Fruit fly (Drosophila melanogaster): ENCODE measurements around the gene Arl1.
A peak's percentile ranks its signal among the peaks of the same experiment; 100 is the strongest.

Arl1 gene

DNA sequence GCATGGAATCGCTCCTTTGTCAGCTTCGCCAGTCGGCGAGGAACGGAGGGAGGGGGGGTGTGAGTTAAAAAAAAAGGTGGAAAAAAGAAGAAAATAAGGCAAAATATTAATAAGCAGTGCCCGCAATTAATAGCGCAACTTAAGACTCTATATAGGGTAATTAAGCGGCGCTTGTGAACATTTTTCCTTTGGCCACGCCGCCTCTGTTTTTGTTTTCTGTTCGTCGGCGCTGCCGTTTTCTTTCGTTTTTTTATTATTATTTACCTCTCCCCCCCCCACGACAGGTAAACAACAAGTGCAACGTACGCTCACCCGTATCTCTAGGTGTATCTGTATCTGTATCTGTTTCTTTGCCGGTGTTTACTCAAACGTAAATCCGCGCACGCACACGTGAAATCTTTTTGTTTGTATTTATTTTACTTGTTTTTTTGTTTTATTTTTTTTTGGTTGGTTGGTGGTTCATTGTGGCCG is 44.3 kb downstream of the Arl1 start (continued):
- peak; percentile 30 for TF ChIP-seq CHES-1-like (GFP tag; optimal IDR thresholded peaks at IDR 0.05)
- TF ChIP-seq lbe (GFP tag; optimal IDR thresholded peaks at IDR 0.05): no peak
- TF ChIP-seq ab (GFP tag; optimal IDR thresholded peaks at IDR 0.05): no peak
- TF ChIP-seq hkb (optimal IDR thresholded peaks at IDR 0.05): no peak
- no peak; the same call in none of the 2 replicates for TF ChIP-seq hkb (GFP tag; IDR thresholded peaks at IDR 0.05)
- no peak for TF ChIP-seq CG34376 (GFP tag; optimal IDR thresholded peaks at IDR 0.05)
- TF ChIP-seq fu2 (GFP tag; optimal IDR thresholded peaks at IDR 0.05): no peak
- TF ChIP-seq NC2α (GFP tag; optimal IDR thresholded peaks at IDR 0.05): peak; percentile 14
- peak; percentile 60; the same call in 2 of the 3 replicates for TF ChIP-seq ci (GFP tag; IDR thresholded peaks at IDR 0.05)
- peak; percentile 50; the same call in 1 of the 3 replicates for TF ChIP-seq CG11695 (GFP tag; IDR thresholded peaks at IDR 0.05)
- peak; percentile 53 for TF ChIP-seq CG33557 (GFP tag; optimal IDR thresholded peaks at IDR 0.05)
- TF ChIP-seq CG8089 (GFP tag; optimal IDR thresholded peaks at IDR 0.05): peak; percentile 27
- no peak for TF ChIP-seq D19B (GFP tag; optimal IDR thresholded peaks at IDR 0.05)
- no peak for TF ChIP-seq Trl (optimal IDR thresholded peaks at IDR 0.05)
- TF ChIP-seq Trl (GFP tag; optimal IDR thresholded peaks at IDR 0.05): peak; percentile 48
- peak; percentile 15 for TF ChIP-seq org-1 (GFP tag; optimal IDR thresholded peaks at IDR 0.05)
- TF ChIP-seq dpn (GFP tag; optimal IDR thresholded peaks at IDR 0.05): peak in 1 of 2 experiments; percentile 56
- TF ChIP-seq CG16813 (GFP tag; IDR thresholded peaks at IDR 0.05; ENCODE audit: partially characterized antibody): no peak
- no peak for TF ChIP-seq CG7928 (GFP tag; optimal IDR thresholded peaks at IDR 0.05)
- peak in 1 of 3 experiments; percentile 7 for TF ChIP-seq lola (GFP tag; optimal IDR thresholded peaks at IDR 0.05)
- peak; percentile 35 for TF ChIP-seq CG4820 (GFP tag; optimal IDR thresholded peaks at IDR 0.05)
- TF ChIP-seq CG9727 (GFP tag; optimal IDR thresholded peaks at IDR 0.05): peak; percentile 64
- TF ChIP-seq nerfin-1 (tag; optimal IDR thresholded peaks at IDR 0.05): peak; percentile 18
- no peak for TF ChIP-seq gsb-n (tag; optimal IDR thresholded peaks at IDR 0.05)
- peak; percentile 37 for TF ChIP-seq CG4424 (GFP tag; optimal IDR thresholded peaks at IDR 0.05)
- TF ChIP-seq grn (GFP tag; optimal IDR thresholded peaks at IDR 0.05): peak; percentile 72
- peak; percentile 13 for TF ChIP-seq CG3281 (GFP tag; optimal IDR thresholded peaks at IDR 0.05)
- TF ChIP-seq wek (GFP tag; optimal IDR thresholded peaks at IDR 0.05): peak; percentile 12
- TF ChIP-seq CG2678 (tag; optimal IDR thresholded peaks at IDR 0.05): peak; percentile 53
- TF ChIP-seq nmo (GFP tag; optimal IDR thresholded peaks at IDR 0.05): peak; percentile 0
- no peak for TF ChIP-seq Fer2 (tag; optimal IDR thresholded peaks at IDR 0.05)
- peak; percentile 48; the same call in 1 of the 2 replicates for TF ChIP-seq ttk (GFP tag; IDR thresholded peaks at IDR 0.05)
- no peak for TF ChIP-seq h (optimal IDR thresholded peaks at IDR 0.05)
- no peak for TF ChIP-seq CkIIα-i1 (GFP tag; IDR thresholded peaks at IDR 0.05)
- TF ChIP-seq NC2β (GFP tag; optimal IDR thresholded peaks at IDR 0.05): no peak
- TF ChIP-seq CG18262 (tag; optimal IDR thresholded peaks at IDR 0.05): no peak
- TF ChIP-seq B-H2 (GFP tag; optimal IDR thresholded peaks at IDR 0.05): no peak
- TF ChIP-seq CG11398 (GFP tag; optimal IDR thresholded peaks at IDR 0.05): peak; percentile 49
- TF ChIP-seq ERR (GFP tag; optimal IDR thresholded peaks at IDR 0.05): no peak
- TF ChIP-seq CG3407 (GFP tag; optimal IDR thresholded peaks at IDR 0.05): peak; percentile 50
- TF ChIP-seq crp (GFP tag; optimal IDR thresholded peaks at IDR 0.05): no peak
- TF ChIP-seq caup (GFP tag; optimal IDR thresholded peaks at IDR 0.05; ENCODE audit: severe bottlenecking): peak; percentile 35
- TF ChIP-seq CG8944 (GFP tag; optimal IDR thresholded peaks at IDR 0.05): peak; percentile 47
- peak in 1 of 2 experiments; percentile 34 for TF ChIP-seq chif (GFP tag; optimal IDR thresholded peaks at IDR 0.05)
- TF ChIP-seq br (optimal IDR thresholded peaks at IDR 0.05): no peak
- no peak for TF ChIP-seq fd3F (GFP tag; optimal IDR thresholded peaks at IDR 0.05)
- no peak for TF ChIP-seq Bgb (GFP tag; IDR thresholded peaks at IDR 0.05; ENCODE audit: partially characterized antibody)
- TF ChIP-seq ind (GFP tag; optimal IDR thresholded peaks at IDR 0.05): no peak
- TF ChIP-seq CG2129 (GFP tag; IDR thresholded peaks at IDR 0.05; ENCODE audit: partially characterized antibody): no peak
- no peak for TF ChIP-seq CG7372 (GFP tag; IDR thresholded peaks at IDR 0.05)
- TF ChIP-seq CG1647 (GFP tag; optimal IDR thresholded peaks at IDR 0.05): peak; percentile 21
